Worm (Caenorhabditis elegans) whole organism, dauer: ENCODE measurements around the gene K03H1.11.

Experiments used
- unc-62 ChIP-seq: sonication (generic microtip); optimal IDR thresholded peaks from 2 replicates; lab custom pipeline; 2017; ENCODE audit warnings: missing biosample characterization, missing genetic modification reagents, missing genetic modification characterization

K03H1.11 gene

DNA sequence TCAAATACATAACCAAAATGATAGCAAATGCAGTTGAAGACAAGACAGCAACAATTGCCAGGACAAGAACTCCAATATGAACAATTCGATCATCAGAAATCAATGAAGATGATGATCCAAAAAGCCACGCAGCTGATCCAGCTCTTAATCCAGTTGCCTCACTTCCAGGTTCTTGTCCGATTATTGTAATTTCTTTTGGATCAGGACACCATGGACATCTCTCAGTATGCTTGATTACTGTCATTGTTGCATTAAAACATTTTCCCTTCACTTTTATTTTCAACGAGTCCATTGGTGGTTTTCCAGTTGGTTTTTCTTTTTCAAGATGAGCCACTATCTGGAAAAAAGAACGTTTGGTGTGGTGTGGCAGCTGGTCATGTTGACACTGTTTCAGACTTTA, 12.7 kb upstream of the K03H1.11 start:
- no peak for TF ChIP-seq unc-62 (GFP tag; lab: Kevin White, UChicago)

DNA sequence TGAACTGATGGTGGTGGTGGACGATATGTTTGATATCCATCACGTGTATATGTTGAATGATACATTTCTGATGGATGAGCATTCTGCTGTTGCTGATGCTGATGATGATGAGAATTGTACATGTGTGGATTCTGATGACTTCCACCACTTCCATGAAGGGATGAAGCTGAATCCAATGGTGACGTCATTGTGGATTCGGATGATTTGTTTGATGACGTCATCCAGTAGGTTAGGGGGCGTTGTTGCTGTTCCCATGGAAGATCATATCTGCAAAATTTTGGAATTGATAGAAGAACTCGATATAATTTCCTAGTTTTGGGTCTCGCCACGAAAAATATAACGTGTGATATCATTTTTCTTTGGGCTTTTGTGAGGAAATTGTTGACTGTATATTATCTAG, 11.7 kb upstream of the K03H1.11 start:
- no peak for TF ChIP-seq unc-62 (GFP tag; lab: Kevin White, UChicago)

DNA sequence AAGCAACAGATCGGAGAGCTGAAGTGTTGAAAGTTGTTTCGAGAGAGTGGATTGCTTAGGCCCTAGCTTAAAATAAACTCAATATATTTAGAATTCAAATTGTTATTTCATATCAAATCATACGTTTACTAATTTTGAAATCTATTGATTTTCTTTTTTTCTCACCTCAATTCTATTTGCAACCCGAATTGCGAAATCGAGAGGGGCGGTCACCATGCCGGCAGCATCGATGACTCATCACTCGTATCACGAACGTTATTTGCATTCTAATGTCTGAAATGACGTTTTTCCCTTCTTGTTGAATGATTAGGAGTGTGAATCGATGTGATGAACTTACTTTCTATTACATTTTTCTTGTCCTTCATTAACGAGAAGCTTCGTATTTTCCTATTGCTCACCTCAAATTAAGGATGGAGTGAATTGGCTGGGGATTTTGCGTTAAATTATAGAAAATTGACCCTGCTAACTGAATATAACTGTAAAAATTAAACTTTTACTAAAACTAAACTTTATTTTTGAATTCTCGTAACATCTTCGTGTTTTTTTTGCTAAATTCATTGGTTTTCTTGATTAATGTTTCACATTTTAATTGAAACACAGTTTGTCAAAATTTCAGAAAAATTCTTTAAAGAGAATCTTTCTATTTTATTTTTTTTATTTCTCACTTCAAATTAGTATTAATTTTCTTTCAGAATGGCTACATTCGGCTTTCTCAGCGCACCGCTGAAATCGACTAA, 5.1 kb upstream of the K03H1.11 start, which contains the start of gene alx-1:
TSS of gene alx-1 (plus strand) at position 687 of the 737 bp plus-strand sequence.
- no peak for TF ChIP-seq unc-62 (GFP tag; lab: Kevin White, UChicago)

DNA sequence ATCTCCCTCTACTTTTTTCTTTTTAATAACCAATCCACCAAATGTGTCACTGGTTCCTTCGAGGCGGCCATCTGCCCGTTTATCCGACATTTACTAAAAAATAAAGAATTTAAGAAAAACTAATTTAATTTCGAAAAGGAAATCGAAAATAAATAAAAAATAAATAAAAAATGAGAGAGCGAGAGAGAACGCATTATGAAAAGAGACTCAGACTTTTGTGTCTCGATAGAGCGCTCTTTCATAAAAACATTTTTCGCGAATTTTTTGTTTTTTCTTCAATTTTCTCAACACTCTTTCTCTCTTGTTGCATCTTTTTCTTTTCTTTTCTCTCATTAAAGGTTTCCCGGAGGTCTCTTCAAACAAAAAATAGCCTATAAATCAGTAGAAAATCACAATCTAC, 4.4 kb upstream of the K03H1.11 start, which contains the start of gene mog-1:
TSS of gene mog-1 (minus strand) at position 93 of the 400 bp plus-strand sequence.
- no peak for TF ChIP-seq unc-62 (GFP tag; lab: Kevin White, UChicago)

DNA sequence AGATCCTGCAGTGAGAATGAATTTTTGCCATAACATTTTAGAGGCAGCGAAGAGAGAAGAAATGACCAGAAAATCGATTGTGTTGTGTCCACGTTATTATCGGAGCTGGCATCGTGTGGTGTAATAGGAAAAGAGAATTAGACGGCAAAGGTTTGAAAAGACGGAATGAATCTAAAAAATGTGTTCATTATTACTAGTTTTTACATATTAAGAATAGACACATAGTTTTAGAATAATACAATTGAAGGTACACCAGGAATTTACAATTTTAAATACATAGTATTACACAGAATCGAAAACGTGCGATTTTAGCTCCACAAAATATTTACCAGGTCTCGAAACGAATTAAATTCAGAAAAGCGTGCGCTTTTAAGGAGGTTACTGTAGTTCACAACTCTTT, 1.5 kb downstream of the K03H1.11 start, which contains the start of gene K03H1.13:
TSS of gene K03H1.13 (minus strand) at position 101 of the 400 bp plus-strand sequence.
- no peak for TF ChIP-seq unc-62 (GFP tag; lab: Kevin White, UChicago)

DNA sequence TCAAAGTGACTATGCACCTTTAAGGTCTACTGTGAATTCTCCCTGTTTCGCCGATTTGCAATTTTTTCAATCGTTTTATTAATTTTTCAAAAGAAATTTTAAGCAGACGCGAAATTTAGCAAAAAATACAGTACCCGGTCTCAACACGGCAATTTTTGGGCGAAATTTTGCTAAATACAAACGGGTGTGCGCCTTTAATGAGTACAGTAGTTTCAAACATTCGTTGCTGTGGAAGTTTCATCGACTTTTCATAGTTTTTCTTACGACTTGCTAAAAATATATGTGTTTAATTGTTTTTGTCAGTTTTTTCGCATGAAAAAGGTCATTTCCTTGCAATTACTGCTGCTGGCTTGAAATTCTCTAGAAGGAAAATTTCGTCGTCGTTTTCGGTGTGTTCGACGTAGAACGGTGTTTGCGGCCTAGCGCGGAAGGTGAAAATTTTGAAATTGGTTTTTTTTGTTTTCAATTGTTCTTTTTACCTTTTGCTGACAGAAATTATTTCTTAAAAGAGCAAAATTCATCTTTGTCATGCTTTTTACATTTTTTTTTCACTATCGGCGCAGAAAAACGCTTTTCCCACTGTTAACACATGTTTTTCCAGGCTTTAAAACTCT, 4.9 kb downstream of the K03H1.11 start, which contains the start of gene K03H1.7:
TSS of gene K03H1.7 (plus strand) at position 600 of the 614 bp plus-strand sequence.
- no peak for TF ChIP-seq unc-62 (GFP tag; lab: Kevin White, UChicago)

DNA sequence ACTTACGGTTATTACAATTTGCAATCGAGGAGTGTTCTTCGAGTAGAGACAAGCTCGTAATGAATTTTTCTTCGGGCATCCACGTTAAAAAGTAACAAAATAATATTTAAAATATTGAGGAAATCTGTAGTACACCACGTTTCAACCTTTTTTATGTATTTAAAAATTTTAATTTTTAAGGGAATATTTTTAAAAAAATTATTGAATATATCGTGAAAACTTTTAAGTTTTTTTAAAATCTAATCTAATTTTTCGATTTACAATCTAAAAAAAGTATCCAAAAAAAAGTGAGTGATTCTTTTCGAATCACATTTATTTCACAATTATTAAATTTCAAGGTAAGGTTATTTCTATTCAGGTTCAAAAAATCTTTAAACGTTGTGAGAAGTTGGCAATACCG, 7.0 kb downstream of the K03H1.11 start, which contains the start of gene gln-2:
TSS of gene gln-2 (minus strand) at position 101 of the 400 bp plus-strand sequence.
- no peak for TF ChIP-seq unc-62 (GFP tag; lab: Kevin White, UChicago)

DNA sequence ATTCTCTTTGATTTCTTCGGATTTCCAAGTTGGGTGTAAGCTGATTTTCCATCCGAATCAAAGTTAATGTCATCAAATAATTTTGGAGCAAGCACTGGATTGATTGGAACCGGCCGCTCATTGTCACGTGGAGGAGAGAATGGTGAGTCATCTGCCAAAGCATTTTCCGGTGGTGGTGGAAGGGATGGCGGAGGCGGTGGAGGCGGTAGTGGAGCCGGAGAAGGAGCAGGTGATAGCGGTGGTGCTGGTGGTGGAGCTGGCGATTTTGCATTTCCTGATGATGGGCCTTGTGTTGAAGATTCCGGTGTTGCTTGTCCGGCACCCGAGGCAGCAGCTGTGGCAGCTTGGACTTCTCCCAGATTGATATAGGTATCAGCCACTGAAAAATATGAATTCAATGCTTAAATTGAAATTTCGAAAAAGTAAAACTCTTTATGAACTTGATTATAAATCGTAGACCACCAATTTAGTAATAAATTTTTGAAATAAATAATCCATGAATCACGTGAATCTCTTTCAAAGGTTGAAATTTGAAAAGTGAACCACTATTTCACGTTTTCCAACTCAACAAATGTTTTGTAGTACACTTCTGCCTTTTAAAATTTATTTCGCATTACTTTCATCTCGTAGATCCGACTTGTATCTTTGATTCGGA, 10.6 kb downstream of the K03H1.11 start, which contains the start of the genes K03H1.9 and K03H1.12:
TSS of gene K03H1.9 (minus strand) at position 471 of the 655 bp plus-strand sequence.
TSS of gene K03H1.12 (plus strand) at position 605 of the 655 bp plus-strand sequence.
- no peak for TF ChIP-seq unc-62 (GFP tag; lab: Kevin White, UChicago)

DNA sequence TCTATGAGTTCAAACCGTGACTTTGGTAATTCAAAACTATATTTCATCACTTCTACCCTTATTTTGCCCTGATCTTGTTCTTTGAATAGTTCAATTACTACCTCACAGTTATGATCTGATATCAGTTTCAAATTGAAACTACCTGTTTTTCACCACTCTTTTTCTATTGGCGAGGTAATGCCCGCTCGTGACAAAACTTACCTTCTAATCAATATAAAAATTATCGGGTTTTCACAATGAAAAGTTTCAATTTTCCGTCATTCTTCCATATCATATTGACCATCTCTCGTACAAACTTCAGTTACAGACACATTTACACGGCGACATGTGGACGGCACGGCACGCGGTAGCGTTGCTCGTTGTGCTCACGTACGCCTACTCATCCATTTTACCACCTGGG, 19.7 kb downstream of the K03H1.11 start, which contains the start of gene dec-7:
TSS of gene dec-7 (plus strand) at position 308 of the 400 bp plus-strand sequence.
- no peak for TF ChIP-seq unc-62 (GFP tag; lab: Kevin White, UChicago)

DNA sequence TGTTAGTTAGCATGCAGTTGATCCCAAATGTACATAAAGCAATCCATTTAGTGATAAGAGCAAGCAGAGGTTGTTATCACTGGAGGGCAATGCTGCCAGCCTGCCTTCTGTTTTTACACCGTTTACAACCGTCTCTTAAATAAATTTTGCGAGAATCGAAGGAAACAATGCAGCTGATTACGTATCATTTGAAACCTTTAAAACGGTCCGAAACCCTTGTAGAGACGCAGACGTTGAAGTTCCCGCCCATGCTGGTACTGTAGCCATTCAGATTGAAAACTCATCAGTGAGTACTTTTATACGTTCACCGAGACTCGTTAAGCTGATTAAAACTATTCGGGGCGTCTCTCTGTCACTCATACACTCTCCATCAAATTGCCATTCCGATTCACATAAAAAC, 21.4 kb downstream of the K03H1.11 start:
- TF ChIP-seq unc-62 (GFP tag; lab: Kevin White, UChicago), result no peak

DNA sequence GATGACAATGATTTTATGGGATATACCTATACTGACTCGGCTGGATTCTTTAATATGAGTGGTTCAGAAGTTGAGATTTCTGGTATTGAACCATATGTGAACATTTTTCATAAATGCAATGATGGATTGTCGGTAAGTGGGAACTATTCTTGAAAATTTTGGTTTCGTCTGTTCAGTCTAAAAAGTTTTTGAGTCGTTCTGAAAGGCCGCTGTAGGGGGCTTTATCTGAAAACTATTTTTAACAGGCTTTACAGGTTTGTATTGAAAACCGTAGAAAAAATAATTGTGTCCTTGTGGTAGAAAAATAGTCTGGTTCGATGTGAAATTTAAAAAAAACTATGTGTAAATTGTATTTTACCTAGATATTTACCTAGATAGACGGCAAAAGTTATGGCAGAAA, 22.2 kb downstream of the K03H1.11 start:
- TF ChIP-seq unc-62 (GFP tag; lab: Kevin White, UChicago), result no peak

DNA sequence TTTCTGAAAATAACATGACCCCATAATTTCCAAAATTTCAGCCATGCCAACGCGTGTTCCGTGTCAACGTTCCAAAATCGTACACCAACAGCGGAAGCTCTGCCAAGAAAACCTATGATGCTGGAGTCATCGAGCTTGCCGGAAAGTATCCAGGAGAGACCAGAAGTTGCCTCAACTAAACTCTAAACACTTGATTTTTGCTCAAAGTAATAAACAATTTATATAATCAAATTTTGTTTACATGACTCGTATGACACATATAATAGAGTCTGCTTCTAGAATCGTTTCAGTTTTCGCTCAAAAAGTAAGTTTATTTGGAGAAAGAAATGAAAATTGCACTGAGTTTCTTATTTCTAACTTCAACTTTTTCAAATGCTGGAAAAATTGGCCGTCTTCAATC, 23.0 kb downstream of the K03H1.11 start, which contains the start of gene ttr-1:
TSS of gene ttr-1 (plus strand) at position 301 of the 400 bp plus-strand sequence.
- TF ChIP-seq unc-62 (GFP tag; lab: Kevin White, UChicago), result no peak

DNA sequence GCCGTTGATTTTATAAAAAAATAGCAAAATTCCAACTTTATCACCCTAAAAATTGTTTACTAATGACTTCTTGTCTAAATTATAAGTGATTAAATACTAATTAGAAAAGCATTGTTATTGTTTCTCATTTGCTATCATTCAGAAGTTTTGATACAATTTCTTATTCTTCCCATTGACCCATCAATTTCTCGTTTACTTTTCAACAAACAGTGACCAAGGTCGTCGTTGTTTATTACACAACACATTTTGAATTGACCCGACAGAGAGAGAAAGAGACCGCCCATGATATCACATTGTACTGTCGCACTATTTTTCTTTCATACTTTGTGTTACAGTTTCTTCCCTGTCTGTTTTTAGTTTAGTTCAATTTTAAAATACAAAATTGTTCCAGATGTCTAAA, 24.4 kb downstream of the K03H1.11 start, which contains the start of gene ttr-2:
TSS of gene ttr-2 (plus strand) at position 392 of the 400 bp plus-strand sequence.
- no peak for TF ChIP-seq unc-62 (GFP tag; lab: Kevin White, UChicago)

DNA sequence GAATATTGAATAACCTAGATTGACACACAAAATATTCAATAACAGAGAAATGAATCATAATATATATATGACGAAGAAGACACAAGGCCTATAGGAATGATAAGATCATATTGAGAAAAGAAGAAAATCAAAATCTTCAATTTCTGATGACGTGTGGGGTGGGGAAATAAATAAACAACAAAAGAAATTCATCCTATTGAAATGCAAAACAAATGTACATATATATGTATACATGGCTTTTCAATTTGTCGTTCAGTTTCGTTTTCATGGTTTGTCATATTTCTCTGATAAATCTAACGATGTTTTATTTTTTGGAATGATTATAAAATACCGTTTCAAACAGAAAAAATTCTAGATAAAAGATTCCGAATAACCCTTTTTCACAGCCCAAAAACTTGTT, 25.1 kb downstream of the K03H1.11 start, which contains the start of gene ttr-3:
TSS of gene ttr-3 (minus strand) at position 101 of the 400 bp plus-strand sequence.
- TF ChIP-seq unc-62 (GFP tag; lab: Kevin White, UChicago), result no peak

DNA sequence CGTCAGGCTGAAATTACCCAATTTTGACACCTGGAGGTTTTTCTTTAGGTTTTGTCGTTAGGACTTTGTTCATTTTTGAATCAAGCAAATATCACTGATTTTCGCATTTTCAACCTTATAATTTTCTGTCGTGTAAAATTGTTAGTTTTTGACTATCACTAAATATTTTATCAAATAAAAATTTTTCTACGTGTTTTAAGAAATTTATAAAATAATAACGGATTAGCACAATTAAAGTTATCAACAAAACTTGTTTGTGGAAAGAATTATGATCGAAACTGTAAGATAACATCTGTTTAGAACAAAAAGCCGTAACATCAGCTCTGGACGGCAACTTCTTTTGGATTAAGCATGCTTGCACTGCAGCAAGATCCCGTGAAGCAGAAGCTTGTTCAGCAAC, 28.9 kb downstream of the K03H1.11 start, which contains the start of gene cbp-2:
TSS of gene cbp-2 (plus strand) at position 301 of the 400 bp plus-strand sequence.
- no peak for TF ChIP-seq unc-62 (GFP tag; lab: Kevin White, UChicago)
